Fruit fly (Drosophila melanogaster): ENCODE measurements around the gene DIP-iota.
A peak's percentile ranks its signal among the peaks of the same experiment; 100 is the strongest.

Gene DIP-iota

dm6 chr2L:6649085-6649754 is 27.7 kb upstream of the DIP-iota start, which contains the start of the genes CG31635 and Tango1 (continued):
- no peak for TF ChIP-seq CG18764 (GFP tag; optimal IDR thresholded peaks at IDR 0.05)
- no peak for TF ChIP-seq CG11456 (GFP tag; IDR thresholded peaks at IDR 0.05)
- TF ChIP-seq CG16779 (GFP tag; IDR thresholded peaks at IDR 0.05) = no peak
- no peak for TF ChIP-seq NfI (GFP tag; optimal IDR thresholded peaks at IDR 0.05)
- peak; percentile 76 for TF ChIP-seq trem (tag; optimal IDR thresholded peaks at IDR 0.05)
- TF ChIP-seq CG2678 (tag; optimal IDR thresholded peaks at IDR 0.05) = no peak
- TF ChIP-seq CG6683 (GFP tag; optimal IDR thresholded peaks at IDR 0.05) = no peak
- TF ChIP-seq abd-A (tag; optimal IDR thresholded peaks at IDR 0.05) = no peak
- no peak for TF ChIP-seq sens-2 (GFP tag; IDR thresholded peaks at IDR 0.05)
- no peak for TF ChIP-seq CG6813 (GFP tag; optimal IDR thresholded peaks at IDR 0.05)
- peak; percentile 46; the same call in 1 of the 2 replicates for TF ChIP-seq Ptx1 (GFP tag; IDR thresholded peaks at IDR 0.05)
- TF ChIP-seq Aef1 (GFP tag; IDR thresholded peaks at IDR 0.05) = peak; percentile 26; the same call in 1 of the 3 replicates
- TF ChIP-seq CG8924 (tag; optimal IDR thresholded peaks at IDR 0.05) = no peak
- no peak for TF ChIP-seq p53 (GFP tag; optimal IDR thresholded peaks at IDR 0.05)
- no peak for TF ChIP-seq aop (GFP tag; IDR thresholded peaks at IDR 0.05)
- TF ChIP-seq CG42726 (GFP tag; IDR thresholded peaks at IDR 0.05; ENCODE audit: partially characterized antibody) = no peak
- TF ChIP-seq ap (GFP tag; IDR thresholded peaks at IDR 0.05) = no peak
- TF ChIP-seq CG10366 (GFP tag; IDR thresholded peaks at IDR 0.05) = no peak
- no peak for TF ChIP-seq run (tag; optimal IDR thresholded peaks at IDR 0.05)
- no peak for TF ChIP-seq CG12071 (GFP tag; optimal IDR thresholded peaks at IDR 0.05)
- no peak for TF ChIP-seq gce (GFP tag; IDR thresholded peaks at IDR 0.05)
- TF ChIP-seq jumu (GFP tag; optimal IDR thresholded peaks at IDR 0.05) = peak; percentile 24
- TF ChIP-seq sob (GFP tag; IDR thresholded peaks at IDR 0.05) = no peak
- peak; percentile 33 for TF ChIP-seq CG2712 (tag; optimal IDR thresholded peaks at IDR 0.05)
- TF ChIP-seq CG7786 (GFP tag; optimal IDR thresholded peaks at IDR 0.05) = no peak
- no peak for TF ChIP-seq bab2 (GFP tag; optimal IDR thresholded peaks at IDR 0.05)
- TF ChIP-seq Hand (GFP tag; optimal IDR thresholded peaks at IDR 0.05) = no peak
- TF ChIP-seq twi (tag; optimal IDR thresholded peaks at IDR 0.05) = no peak
- no peak for TF ChIP-seq ash1 (GFP tag; optimal IDR thresholded peaks at IDR 0.05)
- TF ChIP-seq CG18262 (tag; optimal IDR thresholded peaks at IDR 0.05) = no peak
- TF ChIP-seq CG11723 (GFP tag; optimal IDR thresholded peaks at IDR 0.05) = no peak
- TF ChIP-seq chinmo (GFP tag; IDR thresholded peaks at IDR 0.05; ENCODE audit: partially characterized antibody) = no peak
- TF ChIP-seq CG15011 (GFP tag; optimal IDR thresholded peaks at IDR 0.05) = no peak
- TF ChIP-seq NC2β (GFP tag; optimal IDR thresholded peaks at IDR 0.05) = no peak
- TF ChIP-seq mld (GFP tag; IDR thresholded peaks at IDR 0.05; ENCODE audit: partially characterized antibody) = no peak
- no peak for TF ChIP-seq sr (GFP tag; IDR thresholded peaks at IDR 0.05)
- TF ChIP-seq CG6272 (GFP tag; IDR thresholded peaks at IDR 0.05) = 0 out of 2 replicates have a peak, but pooled peaks have one; percentile 20
- TF ChIP-seq Dip3 (GFP tag; optimal IDR thresholded peaks at IDR 0.05) = peak; percentile 12
- no peak for TF ChIP-seq stc (GFP tag; IDR thresholded peaks at IDR 0.05)
- no peak for TF ChIP-seq CG1792 (GFP tag; optimal IDR thresholded peaks at IDR 0.05)
- no peak for TF ChIP-seq CG4424 (GFP tag; optimal IDR thresholded peaks at IDR 0.05)
- TF ChIP-seq CG10147 (GFP tag; optimal IDR thresholded peaks at IDR 0.05) = no peak
- TF ChIP-seq CG18599 (GFP tag; optimal IDR thresholded peaks at IDR 0.05) = no peak
- TF ChIP-seq tll (GFP tag; optimal IDR thresholded peaks at IDR 0.05) = peak in 1 of 2 experiments; percentile 2
- TF ChIP-seq CG11398 (GFP tag; optimal IDR thresholded peaks at IDR 0.05) = no peak
- TF ChIP-seq Poxn (GFP tag; IDR thresholded peaks at IDR 0.05) = no peak
- no peak for TF ChIP-seq CG8478 (optimal IDR thresholded peaks at IDR 0.05)
- TF ChIP-seq Fer1 (GFP tag; optimal IDR thresholded peaks at IDR 0.05) = peak; percentile 34
- TF ChIP-seq CG7745 (tag; optimal IDR thresholded peaks at IDR 0.05) = no peak
- no peak for TF ChIP-seq pan (optimal IDR thresholded peaks at IDR 0.05)
- TF ChIP-seq pan (GFP tag; optimal IDR thresholded peaks at IDR 0.05 in 1 of 2, IDR thresholded peaks at IDR 0.05 in 1 of 2) = peak in 1 of 2 experiments; percentile 12
